Worm (Caenorhabditis elegans) whole organism, early embryonic: ENCODE results near the gene tap-1.

Source experiments
- B0310.2 ChIP-seq: sonication (generic microtip); optimal IDR thresholded peaks from 2 replicates; lab custom pipeline; 2016; ENCODE audit warnings: mild to moderate bottlenecking, missing genetic modification characterization, missing compliant biosample characterization
- F13C5.2 ChIP-seq: sonication (generic microtip); optimal IDR thresholded peaks from 2 replicates; lab custom pipeline; 2017; ENCODE audit warnings: mild to moderate bottlenecking, missing genetic modification characterization, inconsistent platforms, missing compliant biosample characterization
- aly-1 ChIP-seq: sonication (generic microtip); optimal IDR thresholded peaks from 2 replicates; lab custom pipeline; 2016; ENCODE audit warnings: missing genetic modification characterization, missing compliant biosample characterization
- ama-1 ChIP-seq: fragments of 150-350 bp; optimal IDR thresholded peaks from 2 replicates; lab custom pipeline; 2014
- ceh-13 ChIP-seq: fragments of 200-800 bp; sonication (Bioruptor generic); optimal IDR thresholded peaks from 2 replicates; lab custom pipeline; 2018; ENCODE audit warnings: mild to moderate bottlenecking, missing genetic modification characterization, missing compliant biosample characterization
- ceh-36 ChIP-seq: sonication (generic microtip); optimal IDR thresholded peaks from 2 replicates; lab custom pipeline; 2016; ENCODE audit warnings: missing genetic modification characterization, inconsistent platforms, missing compliant biosample characterization
- ets-7 ChIP-seq: sonication (generic microtip); optimal IDR thresholded peaks from 2 replicates; lab custom pipeline; 2016; ENCODE audit warnings: missing genotype, missing genetic modification characterization, missing compliant biosample characterization
- flt-1 ChIP-seq: fragments of 200-800 bp; sonication (Bioruptor generic); IDR thresholded peaks from 2 replicates; pipeline ENCODE4 v1.3.6; 2022; ENCODE audit warnings: missing genetic modification characterization, missing compliant biosample characterization
- hmbx-1 ChIP-seq: sonication (generic microtip); optimal IDR thresholded peaks from 2 replicates; lab custom pipeline; 2016; ENCODE audit warnings: mild to moderate bottlenecking, missing genetic modification characterization, missing compliant biosample characterization
- hmg-4 ChIP-seq: fragments of 200-800 bp; sonication (Bioruptor generic); optimal IDR thresholded peaks from 2 replicates; lab custom pipeline; 2018; ENCODE audit warnings: mild to moderate bottlenecking, missing genetic modification characterization, missing compliant biosample characterization
- hnd-1 ChIP-seq: sonication (generic microtip); optimal IDR thresholded peaks from 2 replicates; lab custom pipeline; 2016; ENCODE audit warnings: missing genetic modification characterization, missing compliant biosample characterization
- pes-1 ChIP-seq: fragments of 200-800 bp; sonication (Bioruptor generic); IDR thresholded peaks from 2 replicates; pipeline ENCODE4 v1.3.6; 2022; ENCODE audit warnings: missing genetic modification reagents, missing genetic modification characterization, missing compliant biosample characterization
- scrt-1 ChIP-seq: fragments of 200-800 bp; sonication (Bioruptor generic); IDR thresholded peaks from 2 replicates; pipeline ENCODE4 v1.3.6; 2022; ENCODE audit warnings: missing genetic modification characterization, missing compliant biosample characterization
- sea-1 ChIP-seq: fragments of 200-800 bp; sonication (Bioruptor generic); conservative IDR thresholded peaks from 2 replicates; pipeline ENCODE4 v1.3.6; 2022; ENCODE audit warnings: missing genetic modification characterization, missing compliant biosample characterization
- tbx-11 ChIP-seq: fragments of 200-800 bp; sonication (Bioruptor generic); IDR thresholded peaks from 2 replicates; pipeline ENCODE4 v1.3.6; 2022; ENCODE audit warnings: missing genetic modification characterization, missing compliant biosample characterization
- tbx-37 ChIP-seq: fragments of 200-800 bp; sonication (Bioruptor generic); conservative IDR thresholded peaks from 2 replicates; pipeline ENCODE4 v1.3.6; 2022; ENCODE audit warnings: missing genetic modification reagents, missing genetic modification characterization, missing compliant biosample characterization
- tra-4 ChIP-seq: sonication (generic microtip); optimal IDR thresholded peaks from 2 replicates; lab custom pipeline; 2017; ENCODE audit warnings: missing genetic modification characterization, missing compliant biosample characterization

tap-1 gene

DNA sequence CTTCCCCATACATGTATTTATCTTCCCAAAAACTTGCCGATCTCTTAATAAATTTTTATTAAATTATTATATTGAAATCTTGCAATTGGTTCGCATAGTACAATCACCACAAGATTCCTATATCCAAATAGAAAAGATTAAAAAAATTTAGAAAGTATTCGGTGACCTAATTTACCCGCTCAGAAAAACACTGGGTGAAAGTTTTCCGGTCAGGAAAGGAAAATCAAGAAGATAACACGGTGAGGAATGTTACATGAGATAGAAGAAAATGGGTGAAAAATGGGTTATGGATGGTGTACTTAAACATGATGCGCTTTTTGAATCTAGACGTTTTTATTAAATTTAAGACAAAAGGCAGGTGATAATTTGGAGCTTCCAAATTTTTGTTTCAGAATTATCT, 8.6 kb upstream of the tap-1 start:
- TF ChIP-seq tbx-11, result no peak
- TF ChIP-seq ets-7 (tag; lab: Kevin White, UChicago), result no peak
- TF ChIP-seq ceh-36, result no peak
- TF ChIP-seq hnd-1, result no peak
- TF ChIP-seq pes-1 (GFP tag; lab: Robert Waterston, UW), result no peak
- no peak for TF ChIP-seq B0310.2 (tag; lab: Kevin White, UChicago)
- no peak for TF ChIP-seq hmg-4 (GFP tag; lab: Kevin White, UChicago)
- no peak for TF ChIP-seq ceh-13
- no peak for TF ChIP-seq hmbx-1 (tag; lab: Kevin White, UChicago)
- TF ChIP-seq flt-1 (GFP tag; lab: Robert Waterston, UW), result no peak
- TF ChIP-seq scrt-1 (GFP tag; lab: Robert Waterston, UW), result no peak
- TF ChIP-seq ama-1, result no peak
- TF ChIP-seq tbx-37, result no peak
- TF ChIP-seq tra-4 (tag; lab: Kevin White, UChicago), result no peak
- TF ChIP-seq aly-1 (tag; lab: Kevin White, UChicago), result no peak

DNA sequence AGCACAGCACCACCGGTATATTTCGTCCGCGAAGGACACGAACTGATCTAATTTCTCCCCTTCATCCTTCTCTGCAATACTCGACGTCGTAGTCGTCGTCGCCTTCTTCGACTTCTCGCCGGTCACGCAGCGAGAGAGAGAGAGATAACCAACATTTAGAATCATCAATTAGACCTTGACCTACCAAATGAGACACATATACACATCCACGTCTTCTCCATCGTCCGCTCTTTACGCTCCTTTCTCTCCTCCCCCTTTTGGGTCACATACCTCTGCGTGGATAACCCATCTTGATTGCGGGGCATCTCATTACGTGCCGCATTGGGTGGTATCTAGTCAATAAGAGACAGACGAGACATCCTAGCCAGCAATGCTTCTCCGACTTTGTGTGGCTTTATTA, 8.0 kb upstream of the tap-1 start, which contains the start of gene sym-1:
TSS of gene sym-1 (plus strand) at position 194 of the 400 bp plus-strand sequence.
- TF ChIP-seq F13C5.2 (tag; lab: Kevin White, UChicago), result no peak
- peak; percentile 55 for TF ChIP-seq aly-1 (tag; lab: Kevin White, UChicago)
- 0 out of 2 replicates have a peak, but pooled peaks have one; percentile 6 for TF ChIP-seq flt-1 (GFP tag; lab: Robert Waterston, UW)
- no peak for TF ChIP-seq ets-7 (tag; lab: Kevin White, UChicago)

DNA sequence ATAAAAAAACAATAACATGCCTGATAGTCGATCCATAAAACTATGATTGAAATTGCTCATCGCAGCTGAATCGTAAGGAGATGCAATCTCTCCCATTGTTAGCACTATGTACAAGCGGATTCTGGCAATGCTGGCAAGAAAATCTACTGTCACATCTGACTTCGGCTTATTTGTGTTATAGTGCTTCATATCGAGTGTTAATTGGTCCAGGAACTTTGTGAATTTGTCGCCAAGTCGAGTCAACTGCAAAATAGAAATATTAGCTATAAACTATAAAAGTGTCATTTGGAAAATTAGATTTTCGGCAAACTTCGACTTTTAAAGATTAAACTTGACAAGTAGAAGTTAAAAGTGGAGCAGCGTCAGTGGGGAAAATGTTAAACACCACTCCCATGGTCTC, 5.1 kb upstream of the tap-1 start:
- TF ChIP-seq sea-1, result no peak
- TF ChIP-seq tbx-37, result no peak
- TF ChIP-seq ets-7 (tag; lab: Kevin White, UChicago), result no peak
- TF ChIP-seq F13C5.2 (tag; lab: Kevin White, UChicago), result no peak
- TF ChIP-seq ama-1, result no peak
- no peak for TF ChIP-seq ceh-13
- TF ChIP-seq scrt-1 (GFP tag; lab: Robert Waterston, UW), result no peak
- no peak for TF ChIP-seq tra-4 (tag; lab: Kevin White, UChicago)
- no peak for TF ChIP-seq hmbx-1 (tag; lab: Kevin White, UChicago)
- no peak for TF ChIP-seq flt-1 (GFP tag; lab: Robert Waterston, UW)
- no peak for TF ChIP-seq hnd-1
- TF ChIP-seq pes-1 (GFP tag; lab: Robert Waterston, UW), result no peak

DNA sequence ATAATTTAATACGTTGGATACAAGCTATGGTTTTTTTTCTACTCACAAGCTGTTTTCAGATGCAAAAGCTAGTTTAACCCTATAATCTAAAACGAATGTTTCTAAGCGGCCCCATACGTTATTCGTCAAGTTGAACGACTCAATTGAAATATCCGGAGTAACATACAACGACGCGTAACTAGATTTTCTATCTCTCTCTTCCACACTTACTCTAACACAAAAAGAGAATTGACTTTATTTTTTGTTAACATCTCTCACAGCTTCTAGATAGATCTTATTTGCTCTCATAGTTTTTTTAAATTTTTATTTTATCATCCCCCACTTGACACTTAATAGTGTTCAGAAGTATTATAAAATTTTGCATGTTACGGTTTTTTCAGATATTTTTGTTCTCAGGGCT, 3.8 kb downstream of the tap-1 start:
- TF ChIP-seq tbx-11 (no peak), hmg-4 (GFP tag; lab: Kevin White, UChicago) (no peak), B0310.2 (tag; lab: Kevin White, UChicago) (no peak), sea-1 (no peak), flt-1 (GFP tag; lab: Robert Waterston, UW) (no peak), ceh-13 (no peak), hnd-1 (no peak), ama-1 (no peak), F13C5.2 (tag; lab: Kevin White, UChicago) (no peak), ets-7 (tag; lab: Kevin White, UChicago) (no peak), aly-1 (tag; lab: Kevin White, UChicago) (no peak), tra-4 (tag; lab: Kevin White, UChicago) (no peak), scrt-1 (GFP tag; lab: Robert Waterston, UW) (no peak), hmbx-1 (tag; lab: Kevin White, UChicago) (no peak), tbx-37 (no peak), pes-1 (GFP tag; lab: Robert Waterston, UW) (no peak), ceh-36 (no peak)

DNA sequence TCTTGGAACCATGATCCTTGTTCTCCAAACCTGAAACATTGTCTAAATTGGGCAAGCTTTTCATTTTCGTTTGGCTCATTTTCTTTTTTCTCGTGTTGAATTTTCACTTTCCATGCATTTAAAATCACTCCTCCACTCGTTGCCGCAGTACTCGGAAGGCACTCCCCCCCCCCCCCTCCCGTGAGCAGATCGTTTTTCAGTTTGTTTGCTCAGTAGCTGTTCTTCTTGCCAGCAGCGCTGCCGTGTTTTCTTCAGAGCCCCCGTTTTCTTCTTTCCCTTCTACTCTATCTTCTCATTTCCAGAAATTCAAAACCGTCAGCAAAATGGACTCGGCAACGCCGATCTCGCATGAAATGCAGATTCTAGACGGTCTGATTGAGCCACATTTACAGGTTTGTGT, 5.4 kb downstream of the tap-1 start, which contains the start of gene C44H4.8:
TSS of gene C44H4.8 (plus strand) at position 301 of the 400 bp plus-strand sequence.
- TF ChIP-seq B0310.2 (tag; lab: Kevin White, UChicago) (no peak), tra-4 (tag; lab: Kevin White, UChicago) (no peak), ets-7 (tag; lab: Kevin White, UChicago) (no peak), flt-1 (GFP tag; lab: Robert Waterston, UW) (no peak), ceh-36 (no peak), aly-1 (tag; lab: Kevin White, UChicago) (no peak), tbx-11 (no peak), tbx-37 (no peak), scrt-1 (GFP tag; lab: Robert Waterston, UW) (no peak), ama-1 (no peak), hmg-4 (GFP tag; lab: Kevin White, UChicago) (no peak), hnd-1 (no peak), sea-1 (no peak), pes-1 (GFP tag; lab: Robert Waterston, UW) (no peak), F13C5.2 (tag; lab: Kevin White, UChicago) (no peak), ceh-13 (no peak), hmbx-1 (tag; lab: Kevin White, UChicago) (no peak)

DNA sequence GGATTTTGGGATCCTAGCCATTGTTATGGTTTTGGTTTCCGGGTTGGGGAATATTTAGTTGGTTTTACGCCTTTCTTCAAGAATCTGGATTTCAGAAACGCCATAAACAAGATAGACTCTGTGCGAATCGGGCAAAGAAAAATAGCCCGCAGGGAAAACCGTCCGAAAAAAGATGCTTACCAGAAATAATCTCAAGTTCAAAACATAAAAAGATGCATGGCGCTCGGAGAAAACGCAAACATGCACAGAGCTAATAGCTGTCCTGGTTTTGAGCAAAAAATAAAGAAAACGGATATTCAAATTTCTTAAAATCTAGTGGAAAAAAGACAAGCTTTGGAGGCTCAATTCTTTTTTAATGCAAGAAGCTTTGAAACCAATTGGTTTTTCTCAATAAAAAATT, 9.8 kb downstream of the tap-1 start, which contains the start of gene C44H4.6:
TSS of gene C44H4.6 (minus strand) at position 101 of the 400 bp plus-strand sequence.
- TF ChIP-seq hmg-4 (GFP tag; lab: Kevin White, UChicago), result no peak
- TF ChIP-seq ets-7 (tag; lab: Kevin White, UChicago), result no peak
- no peak for TF ChIP-seq aly-1 (tag; lab: Kevin White, UChicago)
- TF ChIP-seq tbx-37, result no peak
- TF ChIP-seq B0310.2 (tag; lab: Kevin White, UChicago), result no peak

DNA sequence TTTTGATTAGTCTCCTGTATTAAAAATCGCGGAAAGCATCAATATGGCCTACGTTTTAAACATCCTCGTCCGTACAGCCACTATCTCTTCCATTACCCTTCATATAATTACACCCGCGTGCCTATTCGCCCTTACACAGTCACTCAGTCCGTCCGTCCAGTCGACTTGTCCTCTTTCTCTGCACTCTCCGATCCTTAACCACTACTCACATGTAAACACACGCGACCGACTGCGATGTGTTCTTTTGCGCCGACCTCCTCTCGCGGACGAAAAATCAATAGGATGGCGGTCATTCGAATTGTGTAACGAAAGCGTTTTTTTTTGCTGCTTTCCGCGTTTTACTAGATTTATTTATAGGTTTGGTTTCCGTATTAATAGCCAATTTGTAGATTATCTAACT, 13.3 kb downstream of the tap-1 start, which contains the start of gene eor-2:
TSS of gene eor-2 (plus strand) at position 342 of the 400 bp plus-strand sequence.
- TF ChIP-seq scrt-1 (GFP tag; lab: Robert Waterston, UW) (no peak), hnd-1 (no peak), hmg-4 (GFP tag; lab: Kevin White, UChicago) (no peak), tbx-11 (no peak), pes-1 (GFP tag; lab: Robert Waterston, UW) (no peak), B0310.2 (tag; lab: Kevin White, UChicago) (no peak), tra-4 (tag; lab: Kevin White, UChicago) (no peak), aly-1 (tag; lab: Kevin White, UChicago) (no peak), F13C5.2 (tag; lab: Kevin White, UChicago) (peak; percentile 27), flt-1 (GFP tag; lab: Robert Waterston, UW) (peak; percentile 3; the same call in 1 of the 2 replicates), ceh-13 (no peak)
